Fruit fly (Drosophila melanogaster): ENCODE results near the gene CG7611.

dm6 chr3L:21508621-21509020, 14.4 kb upstream of the CG7611 start:
- TF ChIP-seq Hr4 (GFP tag; optimal IDR thresholded peaks at IDR 0.05) = no peak
- no peak for TF ChIP-seq CG9139 (GFP tag; optimal IDR thresholded peaks at IDR 0.05)
- TF ChIP-seq dsx (GFP tag; optimal IDR thresholded peaks at IDR 0.05; ENCODE audit: poor library complexity, severe bottlenecking) = no peak
- TF ChIP-seq spab (GFP tag; optimal IDR thresholded peaks at IDR 0.05) = no peak
- TF ChIP-seq CG16779 (tag; optimal IDR thresholded peaks at IDR 0.05) = no peak
- no peak for TF ChIP-seq OdsH (GFP tag; optimal IDR thresholded peaks at IDR 0.05)
- TF ChIP-seq Smox (GFP tag; optimal IDR thresholded peaks at IDR 0.05) = no peak
- no peak for TF ChIP-seq Eip93F (GFP tag; optimal IDR thresholded peaks at IDR 0.05)
